Fruit fly (Drosophila melanogaster) Kc167 (cell line): ENCODE measurements around the gene Lim3.

Experiments used
- Myc ChIP-seq: fragments of >200 bp; optimal IDR thresholded peaks from 2 replicates; lab custom pipeline; 2017; ENCODE audit warnings: missing external identifiers
- Sin3A ChIP-seq: fragments of >200 bp; optimal IDR thresholded peaks from 2 replicates; lab custom pipeline; 2018; ENCODE audit warnings: missing external identifiers
- h ChIP-seq: fragments of >200 bp; optimal IDR thresholded peaks from 3 replicates; lab custom pipeline; 2018; ENCODE audit warnings: missing external identifiers
- insv ChIP-seq: fragments of >200 bp; optimal IDR thresholded peaks from 3 replicates; lab custom pipeline; 2018; ENCODE audit warnings: missing external identifiers
- psq ChIP-seq: fragments of >200 bp; optimal IDR thresholded peaks from 2 replicates; lab custom pipeline; 2017; ENCODE audit warnings: missing external identifiers
- ttk ChIP-seq: sonication (Bioruptor generic); optimal IDR thresholded peaks from 2 replicates; lab custom pipeline; 2017; ENCODE audit warnings: missing external identifiers

dm6 chr2L:19120196-19120950, 12.1 kb upstream of the Lim3 start, which contains the start of gene Ddc:
- TF ChIP-seq h (lab: Kevin White, UChicago): no peak
- no peak for TF ChIP-seq Sin3A (lab: Kevin White, UChicago)
- TF ChIP-seq insv (lab: Kevin White, UChicago): no peak
- TF ChIP-seq Myc: no peak
- TF ChIP-seq ttk: no peak
- no peak for TF ChIP-seq psq (lab: Kevin White, UChicago)
